Fruit fly (Drosophila melanogaster) whole organism, embryonic: Measurements from ENCODE around the gene CG3091.

ENCODE experiments used
- Asciz ChIP-seq: fragments of 200-800 bp; sonication (Bioruptor generic); optimal IDR thresholded peaks from 2 replicates; lab custom pipeline; 2017; ENCODE audit warnings: missing biosample characterization, mild to moderate bottlenecking, missing genetic modification characterization, missing genetic modification reagents
- CG10147 ChIP-seq: fragments of 200-800 bp; sonication (Bioruptor generic); optimal IDR thresholded peaks from 2 replicates; lab custom pipeline; 2019; ENCODE audit warnings: missing biosample characterization, mild to moderate bottlenecking, missing genetic modification characterization, moderate library complexity
- CG11398 ChIP-seq: fragments of 200-800 bp; sonication (Bioruptor generic); optimal IDR thresholded peaks from 2 replicates; lab custom pipeline; 2016; ENCODE audit warnings: missing biosample characterization, missing genetic modification characterization
- CG13424 ChIP-seq: fragments of 200-800 bp; sonication (Bioruptor generic); optimal IDR thresholded peaks from 2 replicates; lab custom pipeline; 2019; ENCODE audit warnings: missing biosample characterization, mild to moderate bottlenecking, missing genetic modification characterization, moderate library complexity
- CG15011 ChIP-seq: fragments of 200-800 bp; sonication (Bioruptor generic); optimal IDR thresholded peaks from 3 replicates; lab custom pipeline; 2018; ENCODE audit warnings: missing biosample characterization, mild to moderate bottlenecking, missing genetic modification characterization
- CG15514 ChIP-seq: fragments of 200-800 bp; sonication (Bioruptor generic); optimal IDR thresholded peaks from 3 replicates; lab custom pipeline; 2017; ENCODE audit warnings: missing biosample characterization, missing genetic modification characterization, mild to moderate bottlenecking, moderate library complexity, missing genetic modification reagents
- CG15601 ChIP-seq: fragments of 200-800 bp; sonication (Bioruptor generic); optimal IDR thresholded peaks from 3 replicates; lab custom pipeline; 2019; ENCODE audit warnings: missing biosample characterization, mild to moderate bottlenecking, missing genetic modification characterization, moderate library complexity
- CG16779 ChIP-seq: fragments of 200-800 bp; sonication (Bioruptor generic); IDR thresholded peaks from 2 replicates; pipeline ENCODE4 v1.3.6; 2022; ENCODE audit warnings: missing biosample characterization, missing genetic modification characterization
- CG16813 ChIP-seq: fragments of 200-800 bp; sonication (Bioruptor generic); IDR thresholded peaks from 3 replicates; pipeline ENCODE4 v1.3.6; 2022; ENCODE audit warnings: missing biosample characterization, missing genetic modification characterization; ENCODE audit not compliant: partially characterized antibody
- CG17186 ChIP-seq: fragments of 200-800 bp; sonication (Bioruptor generic); optimal IDR thresholded peaks from 3 replicates; lab custom pipeline; 2017; ENCODE audit warnings: missing biosample characterization, missing genetic modification reagents, missing genetic modification characterization
- CG30020 ChIP-seq: fragments of 200-800 bp; optimal IDR thresholded peaks from 2 replicates; lab custom pipeline; 2019; ENCODE audit warnings: missing biosample characterization, mild to moderate bottlenecking, missing genetic modification characterization, moderate library complexity
- CG30403 ChIP-seq: fragments of 200-800 bp; sonication (Bioruptor generic); optimal IDR thresholded peaks from 3 replicates; lab custom pipeline; 2016; ENCODE audit warnings: missing biosample characterization, missing genetic modification characterization
- CG32532 ChIP-seq: fragments of 200-800 bp; sonication (Bioruptor generic); IDR thresholded peaks from 2 replicates; pipeline ENCODE4 v1.3.6; 2022; ENCODE audit warnings: missing biosample characterization, missing genetic modification characterization
- CG33557 ChIP-seq: fragments of 200-800 bp; sonication (Bioruptor generic); optimal IDR thresholded peaks from 2 replicates; lab custom pipeline; 2019; ENCODE audit warnings: missing biosample characterization, mild to moderate bottlenecking, missing genetic modification characterization, moderate library complexity
- CG3726 ChIP-seq: fragments of 200-800 bp; sonication (Bioruptor generic); IDR thresholded peaks from 3 replicates; pipeline ENCODE4, ENCODE4 v1.3.6; 2022; ENCODE audit warnings: missing biosample characterization, missing genetic modification characterization
- CG3995 ChIP-seq: fragments of 200-800 bp; sonication (Bioruptor generic); optimal IDR thresholded peaks from 3 replicates; lab custom pipeline; 2016; ENCODE audit warnings: missing biosample characterization, missing genetic modification characterization
- CG4328 ChIP-seq: fragments of 200-800 bp; sonication (Bioruptor generic); optimal IDR thresholded peaks from 3 replicates; lab custom pipeline; 2017; ENCODE audit warnings: missing biosample characterization, missing genetic modification reagents, missing genetic modification characterization
- CG5953 ChIP-seq: fragments of 200-800 bp; sonication (Bioruptor generic); IDR thresholded peaks from 2 replicates; pipeline ENCODE4 v1.3.6; 2022; ENCODE audit warnings: missing biosample characterization, missing genetic modification characterization
- CG6654 ChIP-seq: fragments of 200-800 bp; sonication (Bioruptor generic); optimal IDR thresholded peaks from 2 replicates; lab custom pipeline; 2017; ENCODE audit warnings: missing biosample characterization, mild to moderate bottlenecking, missing genetic modification characterization
- CG7556 ChIP-seq: fragments of 200-800 bp; sonication (Bioruptor generic); optimal IDR thresholded peaks from 2 replicates; lab custom pipeline; 2017; ENCODE audit warnings: missing biosample characterization, mild to moderate bottlenecking, missing genetic modification characterization
- CG8359 ChIP-seq: fragments of 200-800 bp; sonication (Bioruptor generic); optimal IDR thresholded peaks from 2 replicates; lab custom pipeline; 2017; ENCODE audit warnings: missing biosample characterization, mild to moderate bottlenecking, missing genetic modification characterization, borderline replicate concordance
- CG9437 ChIP-seq: fragments of 200-800 bp; sonication (Bioruptor generic); optimal IDR thresholded peaks from 2 replicates; lab custom pipeline; 2018; ENCODE audit warnings: missing biosample characterization, mild to moderate bottlenecking, missing genetic modification characterization
- Dfd ChIP-seq, 2 experiments: fragments of >200 bp; optimal IDR thresholded peaks; 2 replicates each; lab custom pipeline; 2017; ENCODE audit warnings: missing biosample characterization in 2 of 2, missing genetic modification characterization in 2 of 2
- GATAe ChIP-seq: fragments of 200-800 bp; sonication (Bioruptor generic); conservative IDR thresholded peaks from 2 replicates; pipeline ENCODE4 v1.3.6; 2022; ENCODE audit warnings: missing biosample characterization, missing genetic modification characterization
- HHEX ChIP-seq: fragments of 200-800 bp; sonication (Bioruptor generic); optimal IDR thresholded peaks from 3 replicates; lab custom pipeline; 2017; ENCODE audit warnings: missing biosample characterization, mild to moderate bottlenecking, missing genetic modification characterization, missing genetic modification reagents
- Kr ChIP-seq: fragments of 200-800 bp; sonication (Bioruptor generic); optimal IDR thresholded peaks from 2 replicates; lab custom pipeline; 2017; ENCODE audit warnings: missing biosample characterization, mild to moderate bottlenecking, missing genetic modification characterization
- Lpt ChIP-seq: fragments of >200 bp; optimal IDR thresholded peaks from 2 replicates; lab custom pipeline; 2018; ENCODE audit warnings: missing biosample characterization, missing genetic modification characterization
- Poxn ChIP-seq: fragments of 200-800 bp; sonication (Bioruptor generic); IDR thresholded peaks from 2 replicates; pipeline ENCODE4 v1.3.6; 2022; ENCODE audit warnings: missing biosample characterization, missing genetic modification characterization
- Ravus ChIP-seq: fragments of 200-800 bp; sonication (Bioruptor generic); IDR thresholded peaks from 2 replicates; pipeline ENCODE4 v1.3.6; 2022; ENCODE audit warnings: missing biosample characterization, missing genetic modification characterization
- Six4 ChIP-seq: fragments of 200-800 bp; sonication (Bioruptor generic); optimal IDR thresholded peaks from 2 replicates; lab custom pipeline; 2016; ENCODE audit warnings: missing biosample characterization, missing genetic modification characterization
- Sox100B ChIP-seq: fragments of 200-800 bp; sonication (Bioruptor generic); optimal IDR thresholded peaks from 3 replicates; lab custom pipeline; 2018; ENCODE audit warnings: missing biosample characterization, mild to moderate bottlenecking, missing genetic modification characterization
- Usf ChIP-seq: fragments of 200-800 bp; sonication (Bioruptor generic); optimal IDR thresholded peaks from 2 replicates; lab custom pipeline; 2017; ENCODE audit warnings: missing genotype, missing biosample characterization, missing genetic modification characterization
- ab ChIP-seq: fragments of 200-800 bp; sonication (Bioruptor generic); optimal IDR thresholded peaks from 2 replicates; lab custom pipeline; 2016; ENCODE audit warnings: missing biosample characterization, missing genetic modification characterization
- ap ChIP-seq: fragments of 200-800 bp; sonication (Bioruptor generic); IDR thresholded peaks from 2 replicates; pipeline ENCODE4 v1.3.6; 2022; ENCODE audit warnings: missing biosample characterization, missing genetic modification characterization
- ash1 ChIP-seq: fragments of 200-800 bp; sonication (Bioruptor generic); optimal IDR thresholded peaks from 2 replicates; lab custom pipeline; 2018; ENCODE audit warnings: missing biosample characterization, mild to moderate bottlenecking, missing genetic modification characterization
- corto ChIP-seq: fragments of 200-800 bp; sonication (Bioruptor generic); optimal IDR thresholded peaks from 2 replicates; lab custom pipeline; 2016; ENCODE audit warnings: missing biosample characterization, mild to moderate bottlenecking, missing genetic modification characterization, moderate library complexity
- fu2 ChIP-seq: fragments of 200-800 bp; sonication (Bioruptor generic); optimal IDR thresholded peaks from 2 replicates; lab custom pipeline; 2016; ENCODE audit warnings: missing biosample characterization, missing genetic modification characterization
- gt ChIP-seq: fragments of 200-800 bp; sonication (Bioruptor generic); IDR thresholded peaks from 2 replicates; pipeline ENCODE4 v1.3.6; 2022; ENCODE audit warnings: missing biosample characterization, missing genetic modification characterization
- her ChIP-seq: fragments of 200-800 bp; sonication (Bioruptor generic); optimal IDR thresholded peaks from 2 replicates; lab custom pipeline; 2016; ENCODE audit warnings: missing biosample characterization, missing genetic modification characterization
- inv ChIP-seq: fragments of 200-800 bp; sonication (Bioruptor generic); IDR thresholded peaks from 2 replicates; pipeline ENCODE4 v1.3.6; 2022; ENCODE audit warnings: missing biosample characterization, missing genetic modification characterization; ENCODE audit not compliant: partially characterized antibody
- lola ChIP-seq, 3 experiments: fragments of >200 bp in 2 of 3; fragments of 200-800 bp in 1 of 3; sonication (Bioruptor generic) in 1 of 3; optimal IDR thresholded peaks; 2 replicates each; lab custom pipeline; 2017 to 2019; ENCODE audit warnings: missing biosample characterization in 3 of 3, missing genetic modification characterization in 3 of 3, mild to moderate bottlenecking in 1 of 3, moderate library complexity in 1 of 3
- lov ChIP-seq, 2 experiments: fragments of 200-800 bp in 1 of 2; fragments of >200 bp in 1 of 2; sonication (Bioruptor generic) in 1 of 2; IDR thresholded peaks in 1 of 2; optimal IDR thresholded peaks in 1 of 2; 2 replicates in 1 of 2; 3 replicates in 1 of 2; pipeline versions ENCODE4 v1.3.6 to Lab custom; 2017 to 2022; ENCODE audit warnings: missing biosample characterization in 1 of 2, missing genetic modification characterization in 1 of 2
- scrt ChIP-seq: fragments of 200-800 bp; sonication (Bioruptor generic); optimal IDR thresholded peaks from 2 replicates; lab custom pipeline; 2018; ENCODE audit warnings: missing biosample characterization, mild to moderate bottlenecking, missing genetic modification characterization, moderate library complexity
- slp2 ChIP-seq: fragments of 200-800 bp; sonication (Bioruptor generic); optimal IDR thresholded peaks from 2 replicates; lab custom pipeline; 2016; ENCODE audit warnings: missing biosample characterization, missing genetic modification characterization
- sna ChIP-seq: fragments of 200-800 bp; sonication (Bioruptor generic); IDR thresholded peaks from 2 replicates; pipeline ENCODE4 v1.3.6; 2022; ENCODE audit warnings: missing biosample characterization, missing genetic modification characterization; ENCODE audit not compliant: partially characterized antibody
- tll ChIP-seq, 2 experiments: fragments of 200-800 bp in 1 of 2; fragments of >200 bp in 1 of 2; sonication (Bioruptor generic) in 1 of 2; optimal IDR thresholded peaks; 2 replicates each; lab custom pipeline; 2017 to 2019; ENCODE audit warnings: missing biosample characterization in 2 of 2, missing genetic modification characterization in 2 of 2, mild to moderate bottlenecking in 1 of 2, moderate library complexity in 1 of 2
- tx ChIP-seq: fragments of 200-800 bp; sonication (Bioruptor generic); optimal IDR thresholded peaks from 2 replicates; lab custom pipeline; 2016; ENCODE audit warnings: missing biosample characterization, missing genetic modification characterization
- unpg ChIP-seq: fragments of 200-800 bp; sonication (Bioruptor generic); optimal IDR thresholded peaks from 3 replicates; lab custom pipeline; 2018; ENCODE audit warnings: missing biosample characterization, mild to moderate bottlenecking, missing genetic modification characterization, moderate library complexity

CG3091 gene

DNA sequence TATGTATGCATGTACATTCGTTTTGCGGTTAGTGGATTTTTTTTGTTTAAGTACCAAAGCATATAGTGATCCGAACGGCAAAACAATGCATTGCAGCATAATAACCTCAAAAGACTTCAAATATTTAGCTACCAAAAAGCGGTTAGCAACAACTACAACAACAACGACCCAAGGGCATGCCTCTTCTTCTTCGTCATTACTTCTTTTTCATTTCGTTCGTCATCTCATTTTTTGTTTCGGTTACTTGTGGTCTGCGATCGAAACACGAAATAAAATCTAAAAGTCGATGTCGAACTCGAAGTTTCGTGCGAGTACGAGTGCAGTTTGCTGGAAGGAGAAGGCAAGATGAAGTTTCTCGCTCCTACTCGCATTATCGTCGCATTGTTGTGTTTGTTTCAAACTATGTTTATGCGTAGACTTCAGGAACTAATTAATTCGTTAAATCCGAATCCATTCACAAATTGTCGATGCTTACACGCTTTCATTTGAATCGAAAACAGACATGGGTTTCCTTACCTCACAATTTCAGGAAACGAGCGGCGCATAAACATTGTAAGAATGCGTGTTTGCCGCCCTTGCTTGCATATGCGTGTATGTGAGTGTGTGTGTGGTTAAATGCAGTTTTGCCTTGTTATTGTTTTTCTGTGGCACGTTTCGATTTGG, 44.8 kb upstream of the CG3091 start (continued):
- TF ChIP-seq CG8359 (peak; percentile 69), CG9437 (peak; percentile 70), CG30403 (peak; percentile 78), Dfd (GFP tag; optimal IDR thresholded peaks at IDR 0.05; lab: Kevin White, UChicago) (no peak), GATAe (no peak), CG5953 (GFP tag; lab: Robert Waterston, UW) (peak; percentile 77), Usf (peak; percentile 53), CG17186 (GFP tag; lab: Kevin White, UChicago) (peak; percentile 68), CG4328 (no peak), her (GFP tag; lab: Kevin White, UChicago) (peak; percentile 81), sna (GFP tag; lab: Robert Waterston, UW) (no peak), CG15011 (GFP tag; lab: Kevin White, UChicago) (peak; percentile 2), CG10147 (GFP tag; lab: Kevin White, UChicago) (peak; percentile 14), CG33557 (peak; percentile 78), CG16813 (GFP tag; lab: Robert Waterston, UW) (no peak), corto (GFP tag; lab: Kevin White, UChicago) (peak; percentile 75), Kr (GFP tag; lab: Kevin White, UChicago) (peak; percentile 76), CG6654 (GFP tag; lab: Kevin White, UChicago) (peak; percentile 16), HHEX (peak; percentile 64), CG11398 (peak; percentile 71), CG15601 (tag; lab: Kevin White, UChicago) (peak; percentile 88), Poxn (GFP tag; lab: Robert Waterston, UW) (no peak), CG7556 (GFP tag; lab: Kevin White, UChicago) (peak; percentile 72), ash1 (GFP tag; lab: Kevin White, UChicago) (no peak), gt (GFP tag; lab: Robert Waterston, UW) (peak; percentile 74), CG15514 (GFP tag; lab: Kevin White, UChicago) (peak; percentile 1), Lpt (GFP tag; lab: Kevin White, UChicago) (no peak), CG32532 (peak; percentile 40; the same call in 1 of the 2 replicates), lola (GFP tag; optimal IDR thresholded peaks at IDR 0.05; lab: Kevin White, UChicago) (peak in 1 of 3 experiments; percentile 87), tx (GFP tag; lab: Kevin White, UChicago) (peak; percentile 62), ap (GFP tag; lab: Robert Waterston, UW) (peak; percentile 77), CG3995 (no peak), Ravus (GFP tag; lab: Robert Waterston, UW) (no peak; the same call in 1 of the 2 replicates), tll (GFP tag; optimal IDR thresholded peaks at IDR 0.05; lab: Kevin White, UChicago) (peak in 1 of 2 experiments; percentile 75), CG16779 (GFP tag; lab: Robert Waterston, UW) (no peak), fu2 (GFP tag; lab: Kevin White, UChicago) (peak; percentile 8), Six4 (GFP tag; lab: Kevin White, UChicago) (peak; percentile 76), inv (GFP tag; lab: Robert Waterston, UW) (no peak), lov (optimal IDR thresholded peaks at IDR 0.05; lab: Kevin White, UChicago) (no peak), lov (GFP tag; IDR thresholded peaks at IDR 0.05; lab: Robert Waterston, UW) (peak; percentile 91), slp2 (peak; percentile 59), CG30020 (tag; lab: Kevin White, UChicago) (peak; percentile 56), Asciz (GFP tag; lab: Kevin White, UChicago) (peak; percentile 78), CG3726 (GFP tag; lab: Robert Waterston, UW) (0 out of 3 replicates have a peak, but pooled peaks have one; percentile 56), unpg (GFP tag; lab: Kevin White, UChicago) (peak; percentile 89), CG13424 (tag; lab: Kevin White, UChicago) (peak; percentile 80), ab (GFP tag; lab: Kevin White, UChicago) (peak; percentile 67), scrt (GFP tag; lab: Kevin White, UChicago) (peak; percentile 45), Sox100B (peak; percentile 71)
